Worm (Caenorhabditis elegans) whole organism, early embryonic: Measurements from ENCODE around the gene rha-2.

Experiments used
- B0310.2 ChIP-seq: sonication (generic microtip); optimal IDR thresholded peaks from 2 replicates; lab custom pipeline; 2016; ENCODE audit warnings: mild to moderate bottlenecking, missing genetic modification characterization, missing compliant biosample characterization
- aly-1 ChIP-seq: sonication (generic microtip); optimal IDR thresholded peaks from 2 replicates; lab custom pipeline; 2016; ENCODE audit warnings: missing genetic modification characterization, missing compliant biosample characterization
- ama-1 ChIP-seq: fragments of 150-350 bp; optimal IDR thresholded peaks from 2 replicates; lab custom pipeline; 2014
- ceh-13 ChIP-seq: fragments of 200-800 bp; sonication (Bioruptor generic); optimal IDR thresholded peaks from 2 replicates; lab custom pipeline; 2018; ENCODE audit warnings: mild to moderate bottlenecking, missing genetic modification characterization, missing compliant biosample characterization
- ceh-36 ChIP-seq: sonication (generic microtip); optimal IDR thresholded peaks from 2 replicates; lab custom pipeline; 2016; ENCODE audit warnings: missing genetic modification characterization, inconsistent platforms, missing compliant biosample characterization
- ets-7 ChIP-seq: sonication (generic microtip); optimal IDR thresholded peaks from 2 replicates; lab custom pipeline; 2016; ENCODE audit warnings: missing genotype, missing genetic modification characterization, missing compliant biosample characterization
- flt-1 ChIP-seq: fragments of 200-800 bp; sonication (Bioruptor generic); IDR thresholded peaks from 2 replicates; pipeline ENCODE4 v1.3.6; 2022; ENCODE audit warnings: missing genetic modification characterization, missing compliant biosample characterization
- hmbx-1 ChIP-seq: sonication (generic microtip); optimal IDR thresholded peaks from 2 replicates; lab custom pipeline; 2016; ENCODE audit warnings: mild to moderate bottlenecking, missing genetic modification characterization, missing compliant biosample characterization
- hmg-4 ChIP-seq: fragments of 200-800 bp; sonication (Bioruptor generic); optimal IDR thresholded peaks from 2 replicates; lab custom pipeline; 2018; ENCODE audit warnings: mild to moderate bottlenecking, missing genetic modification characterization, missing compliant biosample characterization
- pes-1 ChIP-seq: fragments of 200-800 bp; sonication (Bioruptor generic); IDR thresholded peaks from 2 replicates; pipeline ENCODE4 v1.3.6; 2022; ENCODE audit warnings: missing genetic modification reagents, missing genetic modification characterization, missing compliant biosample characterization
- scrt-1 ChIP-seq: fragments of 200-800 bp; sonication (Bioruptor generic); IDR thresholded peaks from 2 replicates; pipeline ENCODE4 v1.3.6; 2022; ENCODE audit warnings: missing genetic modification characterization, missing compliant biosample characterization
- tra-4 ChIP-seq: sonication (generic microtip); optimal IDR thresholded peaks from 2 replicates; lab custom pipeline; 2017; ENCODE audit warnings: missing genetic modification characterization, missing compliant biosample characterization

DNA sequence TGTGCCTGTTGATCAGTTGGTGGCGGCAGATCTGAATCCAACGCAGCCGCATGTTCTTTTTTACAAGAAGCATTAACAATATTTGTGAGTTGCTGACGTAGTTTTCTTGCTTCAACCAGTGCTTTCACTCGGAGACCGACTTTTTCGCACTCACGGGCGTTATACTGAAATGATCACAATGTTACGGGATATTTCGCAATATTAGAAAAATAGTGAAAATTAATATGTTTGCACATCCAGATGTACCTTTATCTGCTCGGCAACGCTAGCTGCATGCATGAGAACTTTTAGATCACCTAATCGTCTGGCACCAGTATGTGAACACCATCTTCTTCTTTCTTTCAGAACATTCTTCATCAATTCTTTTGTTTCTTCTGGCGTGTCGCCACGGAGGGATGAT, 3.1 kb downstream of the rha-2 start:
- TF ChIP-seq ama-1 (lab: Kevin White, UChicago) (no peak), scrt-1 (GFP tag; lab: Robert Waterston, UW) (no peak), flt-1 (GFP tag; lab: Robert Waterston, UW) (no peak), B0310.2 (tag; lab: Kevin White, UChicago) (no peak), hmg-4 (GFP tag; lab: Kevin White, UChicago) (no peak), tra-4 (tag; lab: Kevin White, UChicago) (no peak), pes-1 (GFP tag; lab: Robert Waterston, UW) (no peak), ceh-36 (tag; lab: Kevin White, UChicago) (no peak), ceh-13 (GFP tag; lab: Kevin White, UChicago) (no peak), hmbx-1 (tag; lab: Kevin White, UChicago) (no peak), ets-7 (tag; lab: Kevin White, UChicago) (no peak), aly-1 (tag; lab: Kevin White, UChicago) (no peak)
